Fruit fly (Drosophila melanogaster) whole organism, embryonic: ENCODE results near the gene Wee1.

Source experiments
- Atf-2 ChIP-seq: fragments of 200-800 bp; sonication (Bioruptor generic); optimal IDR thresholded peaks from 2 replicates; lab custom pipeline; 2016; ENCODE audit warnings: missing biosample characterization, missing genetic modification characterization
- Awh ChIP-seq: fragments of 200-800 bp; sonication (Bioruptor generic); IDR thresholded peaks from 2 replicates; pipeline ENCODE4, ENCODE4 v1.3.6; 2022; ENCODE audit warnings: missing biosample characterization, missing genetic modification characterization
- Bdp1 ChIP-seq: fragments of 200-800 bp; sonication (Bioruptor generic); optimal IDR thresholded peaks from 3 replicates; lab custom pipeline; 2016; ENCODE audit warnings: missing biosample characterization, missing genetic modification characterization
- CG12659 ChIP-seq: fragments of 200-800 bp; sonication (Bioruptor generic); optimal IDR thresholded peaks from 3 replicates; lab custom pipeline; 2017; ENCODE audit warnings: mild to moderate bottlenecking, missing biosample characterization, missing genetic modification reagents, missing genetic modification characterization
- CG14050 ChIP-seq: fragments of 200-800 bp; sonication (Bioruptor generic); IDR thresholded peaks from 3 replicates; pipeline ENCODE4 v1.3.6; 2022; ENCODE audit warnings: missing biosample characterization, missing genetic modification characterization
- CG15269 ChIP-seq: fragments of 200-800 bp; sonication (Bioruptor generic); optimal IDR thresholded peaks from 2 replicates; lab custom pipeline; 2018; ENCODE audit warnings: missing biosample characterization, mild to moderate bottlenecking, missing genetic modification characterization, moderate library complexity
- CG1529 ChIP-seq: fragments of 200-800 bp; sonication (Bioruptor generic); optimal IDR thresholded peaks from 3 replicates; lab custom pipeline; 2018; ENCODE audit warnings: missing biosample characterization, missing genetic modification characterization
- CG1602 ChIP-seq: fragments of 200-800 bp; sonication (Bioruptor generic); optimal IDR thresholded peaks from 3 replicates; lab custom pipeline; 2016; ENCODE audit warnings: missing biosample characterization, missing genetic modification characterization
- CG17568 ChIP-seq: fragments of 200-800 bp; sonication (Bioruptor generic); optimal IDR thresholded peaks from 2 replicates; lab custom pipeline; 2018; ENCODE audit warnings: missing biosample characterization, mild to moderate bottlenecking, missing genetic modification characterization, moderate library complexity
- CG18011 ChIP-seq: fragments of 200-800 bp; sonication (Bioruptor generic); optimal IDR thresholded peaks from 2 replicates; lab custom pipeline; 2017; ENCODE audit warnings: missing biosample characterization, missing genetic modification characterization, mild to moderate bottlenecking, moderate library complexity, missing genotype
- CG18619 ChIP-seq: fragments of 200-800 bp; sonication (Bioruptor generic); optimal IDR thresholded peaks from 3 replicates; lab custom pipeline; 2017; ENCODE audit warnings: missing biosample characterization, mild to moderate bottlenecking, missing genetic modification characterization
- CG2875 ChIP-seq: fragments of 200-800 bp; sonication (Bioruptor generic); optimal IDR thresholded peaks from 2 replicates; lab custom pipeline; 2017; ENCODE audit warnings: missing biosample characterization, mild to moderate bottlenecking, missing genetic modification characterization, missing genetic modification reagents
- CG34376 ChIP-seq: fragments of 200-800 bp; sonication (Bioruptor generic); optimal IDR thresholded peaks from 2 replicates; lab custom pipeline; 2018; ENCODE audit warnings: missing biosample characterization, mild to moderate bottlenecking, missing genetic modification characterization
- CG8281 ChIP-seq: fragments of 200-800 bp; sonication (Bioruptor generic); optimal IDR thresholded peaks from 2 replicates; lab custom pipeline; 2018; ENCODE audit warnings: missing biosample characterization, mild to moderate bottlenecking, missing genetic modification characterization, moderate library complexity
- CG8765 ChIP-seq: fragments of 200-800 bp; sonication (Bioruptor generic); IDR thresholded peaks from 2 replicates; pipeline ENCODE4 v1.3.6; 2022; ENCODE audit warnings: missing biosample characterization, missing genetic modification characterization
- CG8924 ChIP-seq: fragments of 200-800 bp; optimal IDR thresholded peaks from 3 replicates; lab custom pipeline; 2019; ENCODE audit warnings: missing biosample characterization, mild to moderate bottlenecking, missing genetic modification characterization, moderate library complexity
- CG9215 ChIP-seq: fragments of 200-800 bp; sonication (Bioruptor generic); IDR thresholded peaks from 2 replicates; pipeline ENCODE4 v1.3.6; 2022; ENCODE audit warnings: missing biosample characterization, missing genetic modification characterization
- CG9437 ChIP-seq: fragments of 200-800 bp; sonication (Bioruptor generic); optimal IDR thresholded peaks from 2 replicates; lab custom pipeline; 2018; ENCODE audit warnings: missing biosample characterization, mild to moderate bottlenecking, missing genetic modification characterization
- CG9876 ChIP-seq: fragments of 200-800 bp; sonication (Bioruptor generic); optimal IDR thresholded peaks from 2 replicates; lab custom pipeline; 2016; ENCODE audit warnings: missing biosample characterization, missing genetic modification characterization
- Camta ChIP-seq: fragments of 200-800 bp; sonication (Bioruptor generic); optimal IDR thresholded peaks from 2 replicates; lab custom pipeline; 2016; ENCODE audit warnings: missing biosample characterization, missing genetic modification characterization
- D19B ChIP-seq: fragments of 200-800 bp; sonication (Bioruptor generic); optimal IDR thresholded peaks from 2 replicates; lab custom pipeline; 2017; ENCODE audit warnings: missing biosample characterization, mild to moderate bottlenecking, missing genetic modification characterization
- Dfd ChIP-seq, 2 experiments: fragments of >200 bp; optimal IDR thresholded peaks; 2 replicates each; lab custom pipeline; 2017; ENCODE audit warnings: missing biosample characterization in 2 of 2, missing genetic modification characterization in 2 of 2
- Gsc ChIP-seq: fragments of 200-800 bp; sonication (Bioruptor generic); IDR thresholded peaks from 2 replicates; pipeline ENCODE4 v1.3.6; 2022; ENCODE audit warnings: missing biosample characterization, missing genetic modification characterization
- HmgZ ChIP-seq: fragments of 200-800 bp; sonication (Bioruptor generic); optimal IDR thresholded peaks from 2 replicates; lab custom pipeline; 2018; ENCODE audit warnings: missing biosample characterization, mild to moderate bottlenecking, missing genetic modification characterization
- Hmx ChIP-seq: fragments of 200-800 bp; sonication (Bioruptor generic); optimal IDR thresholded peaks from 2 replicates; lab custom pipeline; 2016; ENCODE audit warnings: missing biosample characterization, missing genetic modification characterization
- Hr51 ChIP-seq, 2 experiments: fragments of 200-800 bp; sonication (Bioruptor generic); optimal IDR thresholded peaks; 2 replicates in 1 of 2; 3 replicates in 1 of 2; lab custom pipeline; 2016 to 2018; ENCODE audit warnings: missing biosample characterization in 2 of 2, missing genetic modification characterization in 2 of 2, mild to moderate bottlenecking in 1 of 2, moderate library complexity in 1 of 2
- Opbp ChIP-seq: fragments of 200-800 bp; sonication (Bioruptor generic); IDR thresholded peaks from 3 replicates; pipeline ENCODE4 v1.3.6; 2022; ENCODE audit warnings: missing biosample characterization, missing genetic modification characterization; ENCODE audit not compliant: partially characterized antibody
- Six4 ChIP-seq: fragments of 200-800 bp; sonication (Bioruptor generic); optimal IDR thresholded peaks from 2 replicates; lab custom pipeline; 2016; ENCODE audit warnings: missing biosample characterization, missing genetic modification characterization
- Sry-β ChIP-seq: fragments of 200-800 bp; sonication (Bioruptor generic); optimal IDR thresholded peaks from 2 replicates; lab custom pipeline; 2018; ENCODE audit warnings: missing biosample characterization, mild to moderate bottlenecking, missing genetic modification characterization, moderate library complexity
- Ssrp ChIP-seq: fragments of 200-800 bp; sonication (Bioruptor generic); optimal IDR thresholded peaks from 2 replicates; lab custom pipeline; 2018; ENCODE audit warnings: missing biosample characterization, mild to moderate bottlenecking, missing genetic modification characterization, moderate library complexity
- Stat92E ChIP-seq, 3 experiments: fragments of >200 bp in 2 of 3; fragments of 200-800 bp in 1 of 3; sonication (Bioruptor generic) in 1 of 3; optimal IDR thresholded peaks; 2 replicates each; lab custom pipeline; 2017 to 2019; ENCODE audit warnings: missing biosample characterization in 3 of 3, missing genetic modification characterization in 3 of 3, mild to moderate bottlenecking in 1 of 3, moderate library complexity in 1 of 3
- Trl ChIP-seq, 3 experiments: fragments of >200 bp in 2 of 3; fragments of 200-800 bp in 1 of 3; sonication (Bioruptor generic) in 1 of 3; optimal IDR thresholded peaks; 2 replicates in 1 of 3; 3 replicates in 2 of 3; lab custom pipeline; 2016 to 2017; ENCODE audit warnings: missing biosample characterization in 1 of 3, missing genetic modification characterization in 1 of 3
- Usf ChIP-seq: fragments of 200-800 bp; sonication (Bioruptor generic); optimal IDR thresholded peaks from 2 replicates; lab custom pipeline; 2017; ENCODE audit warnings: missing genotype, missing biosample characterization, missing genetic modification characterization
- al ChIP-seq: fragments of 200-800 bp; sonication (Bioruptor generic); IDR thresholded peaks from 2 replicates; pipeline ENCODE4 v1.3.6; 2022; ENCODE audit warnings: missing biosample characterization, missing genetic modification characterization
- az2 ChIP-seq: fragments of 200-800 bp; sonication (Bioruptor generic); optimal IDR thresholded peaks from 3 replicates; lab custom pipeline; 2016; ENCODE audit warnings: missing biosample characterization, missing genetic modification characterization
- bigmax ChIP-seq: fragments of 200-800 bp; sonication (Bioruptor generic); optimal IDR thresholded peaks from 2 replicates; lab custom pipeline; 2018; ENCODE audit warnings: missing biosample characterization, mild to moderate bottlenecking, missing genetic modification characterization
- crol ChIP-seq: fragments of 200-800 bp; sonication (Bioruptor generic); IDR thresholded peaks from 2 replicates; pipeline ENCODE4 v1.3.6; 2022; ENCODE audit warnings: missing biosample characterization, missing genetic modification characterization
- gcm ChIP-seq: fragments of 200-800 bp; sonication (Bioruptor generic); optimal IDR thresholded peaks from 2 replicates; lab custom pipeline; 2019; ENCODE audit warnings: missing biosample characterization, mild to moderate bottlenecking, missing genetic modification characterization, moderate library complexity
- her ChIP-seq: fragments of 200-800 bp; sonication (Bioruptor generic); optimal IDR thresholded peaks from 2 replicates; lab custom pipeline; 2016; ENCODE audit warnings: missing biosample characterization, missing genetic modification characterization
- hkb ChIP-seq, 2 experiments: fragments of 200-800 bp in 1 of 2; fragments of >200 bp in 1 of 2; sonication (Bioruptor generic) in 1 of 2; IDR thresholded peaks in 1 of 2; optimal IDR thresholded peaks in 1 of 2; 2 replicates each; pipeline versions ENCODE4 v1.3.6 to Lab custom; 2017 to 2022; ENCODE audit warnings: missing biosample characterization in 1 of 2, missing genetic modification characterization in 1 of 2
- otp ChIP-seq: fragments of 200-800 bp; sonication (Bioruptor generic); IDR thresholded peaks from 3 replicates; pipeline ENCODE4, ENCODE4 v1.3.6; 2022; ENCODE audit warnings: missing biosample characterization, missing genetic modification characterization
- pum ChIP-seq: fragments of 200-800 bp; sonication (Bioruptor generic); optimal IDR thresholded peaks from 2 replicates; lab custom pipeline; 2016; ENCODE audit warnings: missing biosample characterization, missing genetic modification characterization
- scrt ChIP-seq: fragments of 200-800 bp; sonication (Bioruptor generic); optimal IDR thresholded peaks from 2 replicates; lab custom pipeline; 2018; ENCODE audit warnings: missing biosample characterization, mild to moderate bottlenecking, missing genetic modification characterization, moderate library complexity
- sob ChIP-seq: fragments of 200-800 bp; sonication (Bioruptor generic); IDR thresholded peaks from 2 replicates; pipeline ENCODE4 v1.3.6; 2022; ENCODE audit warnings: missing biosample characterization, missing genetic modification characterization
- tll ChIP-seq, 2 experiments: fragments of 200-800 bp in 1 of 2; fragments of >200 bp in 1 of 2; sonication (Bioruptor generic) in 1 of 2; optimal IDR thresholded peaks; 2 replicates each; lab custom pipeline; 2017 to 2019; ENCODE audit warnings: missing biosample characterization in 2 of 2, missing genetic modification characterization in 2 of 2, mild to moderate bottlenecking in 1 of 2, moderate library complexity in 1 of 2
- zen2 ChIP-seq: fragments of 200-800 bp; sonication (Bioruptor generic); IDR thresholded peaks from 3 replicates; pipeline ENCODE4 v1.3.6; 2022; ENCODE audit warnings: missing biosample characterization, missing genetic modification characterization; ENCODE audit not compliant: partially characterized antibody
- zf30C ChIP-seq: fragments of 200-800 bp; sonication (Bioruptor generic); optimal IDR thresholded peaks from 3 replicates; lab custom pipeline; 2018; ENCODE audit warnings: missing biosample characterization, mild to moderate bottlenecking, missing genetic modification characterization
- zfh2 ChIP-seq: fragments of 200-800 bp; sonication (Bioruptor generic); optimal IDR thresholded peaks from 2 replicates; lab custom pipeline; 2016; ENCODE audit warnings: missing biosample characterization, missing genetic modification characterization

Gene Wee1

DNA sequence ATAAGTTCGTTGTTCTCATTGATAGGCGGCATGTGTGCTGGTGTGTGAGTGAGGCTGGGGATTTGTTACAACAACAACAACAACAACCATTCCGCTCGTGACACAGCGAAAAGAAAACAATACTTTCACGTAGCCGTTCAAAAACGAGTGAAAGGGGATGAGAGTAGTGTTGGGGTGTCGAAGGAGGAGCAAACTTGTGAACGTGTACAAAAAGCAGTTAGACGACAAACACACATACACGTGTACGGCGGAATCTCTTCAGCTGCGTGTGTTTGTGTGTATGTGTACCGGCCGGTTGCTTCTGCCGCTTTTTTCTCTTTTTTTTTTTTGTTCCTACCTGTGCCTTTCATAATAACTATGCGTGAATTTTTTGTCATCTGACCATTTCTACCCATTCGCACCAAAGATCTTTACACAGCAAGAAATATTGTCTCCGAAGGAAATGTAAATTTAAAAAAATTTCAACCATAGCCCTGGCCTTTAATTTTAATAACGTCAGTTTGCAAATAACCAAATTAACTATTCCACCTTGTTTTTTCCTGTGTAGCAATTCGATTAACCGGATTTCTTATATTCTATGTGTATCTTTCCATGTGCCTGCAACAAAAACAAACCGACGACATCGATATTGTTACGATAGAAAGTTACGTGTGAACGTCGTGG, 8.3 kb upstream of the Wee1 start (continued):
- TF ChIP-seq Camta (peak; percentile 65), CG9215 (GFP tag; lab: Robert Waterston, UW) (no peak), CG17568 (GFP tag; lab: Kevin White, UChicago) (peak; percentile 77), CG9437 (GFP tag; lab: Kevin White, UChicago) (no peak), scrt (GFP tag; lab: Kevin White, UChicago) (no peak), otp (GFP tag; lab: Robert Waterston, UW) (no peak; the same call in 2 of the 3 replicates), Gsc (no peak), CG1602 (GFP tag; lab: Kevin White, UChicago) (peak; percentile 60), bigmax (GFP tag; lab: Kevin White, UChicago) (no peak), CG18619 (GFP tag; lab: Kevin White, UChicago) (peak; percentile 50), gcm (peak; percentile 61), Atf-2 (GFP tag; lab: Kevin White, UChicago) (peak; percentile 64), Sry-β (GFP tag; lab: Kevin White, UChicago) (no peak), tll (GFP tag; optimal IDR thresholded peaks at IDR 0.05; lab: Kevin White, UChicago) (no peak), zfh2 (GFP tag; lab: Kevin White, UChicago) (peak; percentile 61), D19B (GFP tag; lab: Kevin White, UChicago) (peak; percentile 16), CG2875 (GFP tag; lab: Kevin White, UChicago) (peak; percentile 48), Awh (GFP tag; lab: Robert Waterston, UW) (no peak), Stat92E (GFP tag; optimal IDR thresholded peaks at IDR 0.05; lab: Kevin White, UChicago) (no peak), Bdp1 (GFP tag; lab: Kevin White, UChicago) (no peak), Usf (peak; percentile 8), az2 (GFP tag; lab: Kevin White, UChicago) (peak; percentile 75), al (GFP tag; lab: Robert Waterston, UW) (no peak; the same call in 1 of the 2 replicates), CG34376 (GFP tag; lab: Kevin White, UChicago) (no peak), CG18011 (GFP tag; lab: Kevin White, UChicago) (peak; percentile 43), CG8281 (tag; lab: Kevin White, UChicago) (no peak), pum (peak; percentile 57), Ssrp (peak; percentile 69), Six4 (peak; percentile 53), HmgZ (tag; lab: Kevin White, UChicago) (peak; percentile 9), sob (peak; percentile 74; the same call in 1 of the 2 replicates), CG1529 (peak; percentile 75), CG14050 (no peak), CG8924 (tag; lab: Kevin White, UChicago) (peak; percentile 70), Dfd (GFP tag; optimal IDR thresholded peaks at IDR 0.05; lab: Kevin White, UChicago) (no peak), Hmx (no peak), zf30C (GFP tag; lab: Kevin White, UChicago) (peak; percentile 89), CG8765 (GFP tag; lab: Robert Waterston, UW) (no peak; the same call in 1 of the 2 replicates), crol (GFP tag; lab: Robert Waterston, UW) (no peak), CG12659 (GFP tag; lab: Kevin White, UChicago) (peak; percentile 52), Trl (optimal IDR thresholded peaks at IDR 0.05; lab: Kevin White, UChicago) (peak in 1 of 2 experiments; percentile 31), Trl (GFP tag; optimal IDR thresholded peaks at IDR 0.05; lab: Kevin White, UChicago) (peak; percentile 72), Opbp (no peak), Hr51 (GFP tag; optimal IDR thresholded peaks at IDR 0.05; lab: Kevin White, UChicago) (peak in 1 of 2 experiments; percentile 3), hkb (optimal IDR thresholded peaks at IDR 0.05; lab: Kevin White, UChicago) (no peak), hkb (GFP tag; IDR thresholded peaks at IDR 0.05; lab: Robert Waterston, UW) (peak; percentile 90), CG9876 (GFP tag; lab: Kevin White, UChicago) (peak; percentile 35), CG15269 (tag; lab: Kevin White, UChicago) (no peak), zen2 (GFP tag; lab: Robert Waterston, UW) (no peak), her (GFP tag; lab: Kevin White, UChicago) (peak; percentile 48)
